Fruit fly (Drosophila melanogaster) whole organism, embryonic: ENCODE results near the gene CG17816.

Experiments
- Bteb2 ChIP-seq: fragments of 200-800 bp; sonication (Bioruptor generic); optimal IDR thresholded peaks from 2 replicates; lab custom pipeline; 2016; ENCODE audit warnings: missing biosample characterization, missing genetic modification characterization
- CG10431 ChIP-seq: fragments of 200-800 bp; sonication (Bioruptor generic); optimal IDR thresholded peaks from 3 replicates; lab custom pipeline; 2018; ENCODE audit warnings: missing biosample characterization, mild to moderate bottlenecking, missing genetic modification characterization
- CG10979 ChIP-seq: fragments of 200-800 bp; sonication (Bioruptor generic); optimal IDR thresholded peaks from 2 replicates; lab custom pipeline; 2018; ENCODE audit warnings: missing biosample characterization, mild to moderate bottlenecking, missing genetic modification characterization, moderate library complexity
- CG13123 ChIP-seq: fragments of 200-800 bp; sonication (Bioruptor generic); optimal IDR thresholded peaks from 2 replicates; lab custom pipeline; 2016; ENCODE audit warnings: missing biosample characterization, missing genetic modification characterization
- CG13775 ChIP-seq: fragments of 200-800 bp; sonication (Bioruptor generic); optimal IDR thresholded peaks from 3 replicates; lab custom pipeline; 2017; ENCODE audit warnings: missing biosample characterization, mild to moderate bottlenecking, missing genetic modification characterization
- CG15479 ChIP-seq: fragments of 200-800 bp; sonication (Bioruptor generic); optimal IDR thresholded peaks from 3 replicates; lab custom pipeline; 2019; ENCODE audit warnings: missing biosample characterization, mild to moderate bottlenecking, missing genetic modification characterization, moderate library complexity
- CG15514 ChIP-seq: fragments of 200-800 bp; sonication (Bioruptor generic); optimal IDR thresholded peaks from 3 replicates; lab custom pipeline; 2017; ENCODE audit warnings: missing biosample characterization, missing genetic modification characterization, mild to moderate bottlenecking, moderate library complexity, missing genetic modification reagents
- CG17186 ChIP-seq: fragments of 200-800 bp; sonication (Bioruptor generic); optimal IDR thresholded peaks from 3 replicates; lab custom pipeline; 2017; ENCODE audit warnings: missing biosample characterization, missing genetic modification reagents, missing genetic modification characterization
- CG2875 ChIP-seq: fragments of 200-800 bp; sonication (Bioruptor generic); optimal IDR thresholded peaks from 2 replicates; lab custom pipeline; 2017; ENCODE audit warnings: missing biosample characterization, mild to moderate bottlenecking, missing genetic modification characterization, missing genetic modification reagents
- CG2889 ChIP-seq: fragments of 200-800 bp; sonication (Bioruptor generic); IDR thresholded peaks from 3 replicates; pipeline ENCODE4 v1.3.6; 2022; ENCODE audit warnings: missing biosample characterization, missing genetic modification characterization
- CG4360 ChIP-seq: fragments of 200-800 bp; sonication (Bioruptor generic); IDR thresholded peaks from 2 replicates; pipeline ENCODE4 v1.3.6; 2022; ENCODE audit warnings: missing biosample characterization, missing genetic modification characterization
- CG4404 ChIP-seq: fragments of 200-800 bp; sonication (Bioruptor generic); IDR thresholded peaks from 2 replicates; pipeline ENCODE4 v1.3.6; 2022; ENCODE audit warnings: missing biosample characterization, missing genetic modification characterization
- CG6254 ChIP-seq: fragments of 200-800 bp; sonication (Bioruptor generic); optimal IDR thresholded peaks from 3 replicates; lab custom pipeline; 2017; ENCODE audit warnings: mild to moderate bottlenecking, missing biosample characterization, missing genetic modification reagents, missing genetic modification characterization
- CG8089 ChIP-seq: fragments of 200-800 bp; sonication (Bioruptor generic); optimal IDR thresholded peaks from 3 replicates; lab custom pipeline; 2016; ENCODE audit warnings: missing biosample characterization, missing genetic modification characterization
- CG9609 ChIP-seq: fragments of 200-800 bp; sonication (Bioruptor generic); optimal IDR thresholded peaks from 3 replicates; lab custom pipeline; 2016; ENCODE audit warnings: missing biosample characterization, missing genetic modification characterization
- Deaf1 ChIP-seq: fragments of 200-800 bp; optimal IDR thresholded peaks from 3 replicates; lab custom pipeline; 2019; ENCODE audit warnings: missing biosample characterization, mild to moderate bottlenecking, missing genetic modification characterization, moderate library complexity
- Dip2 ChIP-seq: fragments of 200-800 bp; sonication (Bioruptor generic); IDR thresholded peaks from 2 replicates; pipeline ENCODE4 v1.3.6; 2022; ENCODE audit warnings: missing biosample characterization, missing genetic modification characterization
- Dip3 ChIP-seq: fragments of 200-800 bp; sonication (Bioruptor generic); optimal IDR thresholded peaks from 3 replicates; lab custom pipeline; 2016; ENCODE audit warnings: missing biosample characterization, missing genetic modification characterization
- Dll ChIP-seq: fragments of 200-800 bp; sonication (Bioruptor generic); IDR thresholded peaks from 4 replicates; pipeline ENCODE4 v1.3.6; 2022; ENCODE audit warnings: missing biosample characterization, missing genetic modification characterization; ENCODE audit not compliant: partially characterized antibody
- HHEX ChIP-seq: fragments of 200-800 bp; sonication (Bioruptor generic); optimal IDR thresholded peaks from 3 replicates; lab custom pipeline; 2017; ENCODE audit warnings: missing biosample characterization, mild to moderate bottlenecking, missing genetic modification characterization, missing genetic modification reagents
- Hey ChIP-seq: fragments of 200-800 bp; sonication (Bioruptor generic); optimal IDR thresholded peaks from 3 replicates; lab custom pipeline; 2018; ENCODE audit warnings: missing biosample characterization, mild to moderate bottlenecking, missing genetic modification characterization
- Hmx ChIP-seq: fragments of 200-800 bp; sonication (Bioruptor generic); optimal IDR thresholded peaks from 2 replicates; lab custom pipeline; 2016; ENCODE audit warnings: missing biosample characterization, missing genetic modification characterization
- Hr51 ChIP-seq, 2 experiments: fragments of 200-800 bp; sonication (Bioruptor generic); optimal IDR thresholded peaks; 2 replicates in 1 of 2; 3 replicates in 1 of 2; lab custom pipeline; 2016 to 2018; ENCODE audit warnings: missing biosample characterization in 2 of 2, missing genetic modification characterization in 2 of 2, mild to moderate bottlenecking in 1 of 2, moderate library complexity in 1 of 2
- Lhr ChIP-seq: fragments of 200-800 bp; sonication (Bioruptor generic); optimal IDR thresholded peaks from 3 replicates; lab custom pipeline; 2017; ENCODE audit warnings: mild to moderate bottlenecking, missing biosample characterization, missing genetic modification reagents, missing genetic modification characterization
- PHDP ChIP-seq: fragments of 200-800 bp; sonication (Bioruptor generic); optimal IDR thresholded peaks from 3 replicates; lab custom pipeline; 2018; ENCODE audit warnings: missing biosample characterization, mild to moderate bottlenecking, missing genetic modification characterization, moderate library complexity
- Pdp1 ChIP-seq, 2 experiments: fragments of 200-800 bp; sonication (Bioruptor generic); optimal IDR thresholded peaks; 3 replicates each; lab custom pipeline; 2016; ENCODE audit warnings: missing biosample characterization in 2 of 2, missing genetic modification characterization in 2 of 2, mild to moderate bottlenecking in 1 of 2, moderate library complexity in 1 of 2
- Xrp1 ChIP-seq: fragments of 200-800 bp; sonication (Bioruptor generic); IDR thresholded peaks from 2 replicates; pipeline ENCODE4 v1.3.6; 2022; ENCODE audit warnings: missing biosample characterization, missing genetic modification characterization
- aop ChIP-seq: fragments of 200-800 bp; sonication (Bioruptor generic); IDR thresholded peaks from 2 replicates; pipeline ENCODE4 v1.3.6; 2022; ENCODE audit warnings: missing biosample characterization, missing genetic modification characterization
- az2 ChIP-seq: fragments of 200-800 bp; sonication (Bioruptor generic); optimal IDR thresholded peaks from 3 replicates; lab custom pipeline; 2016; ENCODE audit warnings: missing biosample characterization, missing genetic modification characterization
- crol ChIP-seq: fragments of 200-800 bp; sonication (Bioruptor generic); IDR thresholded peaks from 2 replicates; pipeline ENCODE4 v1.3.6; 2022; ENCODE audit warnings: missing biosample characterization, missing genetic modification characterization
- crp ChIP-seq, 2 experiments: fragments of 200-800 bp; sonication (Bioruptor generic); optimal IDR thresholded peaks; 2 replicates in 1 of 2; 3 replicates in 1 of 2; lab custom pipeline; 2017; ENCODE audit warnings: missing biosample characterization in 2 of 2, missing genetic modification characterization in 2 of 2, mild to moderate bottlenecking in 1 of 2, moderate library complexity in 1 of 2
- dysf ChIP-seq: fragments of 200-800 bp; sonication (Bioruptor generic); IDR thresholded peaks from 3 replicates; pipeline ENCODE4 v1.3.6; 2022; ENCODE audit warnings: missing biosample characterization, missing genetic modification characterization
- gcm2 ChIP-seq: fragments of 200-800 bp; sonication (Bioruptor generic); optimal IDR thresholded peaks from 2 replicates; lab custom pipeline; 2016; ENCODE audit warnings: missing biosample characterization, missing genetic modification characterization
- grn ChIP-seq: fragments of 200-800 bp; sonication (Bioruptor generic); optimal IDR thresholded peaks from 3 replicates; lab custom pipeline; 2017; ENCODE audit warnings: missing biosample characterization, missing genetic modification characterization
- lab ChIP-seq: fragments of 200-800 bp; sonication (Bioruptor generic); optimal IDR thresholded peaks from 3 replicates; lab custom pipeline; 2017; ENCODE audit warnings: missing biosample characterization, missing genetic modification characterization, mild to moderate bottlenecking, moderate library complexity, missing genetic modification reagents
- mirr ChIP-seq: fragments of 200-800 bp; sonication (Bioruptor generic); optimal IDR thresholded peaks from 3 replicates; lab custom pipeline; 2018; ENCODE audit warnings: missing biosample characterization, mild to moderate bottlenecking, missing genetic modification characterization
- nerfin-2 ChIP-seq: fragments of 200-800 bp; sonication (Bioruptor generic); IDR thresholded peaks from 2 replicates; pipeline ENCODE4 v1.3.6; 2022; ENCODE audit warnings: missing biosample characterization, missing genetic modification characterization; ENCODE audit not compliant: partially characterized antibody
- nom ChIP-seq: fragments of 200-800 bp; sonication (Bioruptor generic); optimal IDR thresholded peaks from 2 replicates; lab custom pipeline; 2017; ENCODE audit warnings: missing biosample characterization, missing genetic modification characterization, mild to moderate bottlenecking, moderate library complexity, missing genetic modification reagents
- p53 ChIP-seq: fragments of 200-800 bp; sonication (Bioruptor generic); optimal IDR thresholded peaks from 2 replicates; lab custom pipeline; 2016; ENCODE audit warnings: missing biosample characterization, missing genetic modification characterization
- pum ChIP-seq: fragments of 200-800 bp; sonication (Bioruptor generic); optimal IDR thresholded peaks from 2 replicates; lab custom pipeline; 2016; ENCODE audit warnings: missing biosample characterization, missing genetic modification characterization
- seq ChIP-seq: fragments of 200-800 bp; sonication (Bioruptor generic); IDR thresholded peaks from 2 replicates; pipeline ENCODE4 v1.3.6; 2022; ENCODE audit warnings: missing biosample characterization, missing genetic modification characterization
- sisA ChIP-seq: fragments of 200-800 bp; sonication (Bioruptor generic); IDR thresholded peaks from 2 replicates; pipeline ENCODE4 v1.3.6; 2022; ENCODE audit warnings: missing biosample characterization, missing genetic modification characterization
- slp2 ChIP-seq: fragments of 200-800 bp; sonication (Bioruptor generic); optimal IDR thresholded peaks from 2 replicates; lab custom pipeline; 2016; ENCODE audit warnings: missing biosample characterization, missing genetic modification characterization
- tna ChIP-seq: fragments of 200-800 bp; sonication (Bioruptor generic); IDR thresholded peaks from 2 replicates; pipeline ENCODE4 v1.3.6; 2022; ENCODE audit warnings: missing biosample characterization, missing genetic modification characterization; ENCODE audit not compliant: partially characterized antibody
- trem ChIP-seq: fragments of 200-800 bp; optimal IDR thresholded peaks from 3 replicates; lab custom pipeline; 2019; ENCODE audit warnings: missing biosample characterization, mild to moderate bottlenecking, missing genetic modification characterization, moderate library complexity
- ttk ChIP-seq: fragments of 200-800 bp; sonication (Bioruptor generic); IDR thresholded peaks from 2 replicates; pipeline ENCODE4 v2.1.2; 2022; ENCODE audit warnings: missing biosample characterization, missing genetic modification characterization
- unc-4 ChIP-seq: fragments of 200-800 bp; sonication (Bioruptor generic); IDR thresholded peaks from 2 replicates; pipeline ENCODE4 v1.3.6; 2022; ENCODE audit warnings: missing biosample characterization, missing genetic modification characterization; ENCODE audit not compliant: partially characterized antibody
- vvl ChIP-seq: fragments of 200-800 bp; sonication (Bioruptor generic); IDR thresholded peaks from 2 replicates; pipeline ENCODE4 v1.3.6; 2022; ENCODE audit warnings: missing biosample characterization, missing genetic modification characterization
- wek ChIP-seq: fragments of 200-800 bp; sonication (Bioruptor generic); optimal IDR thresholded peaks from 3 replicates; lab custom pipeline; 2018; ENCODE audit warnings: missing biosample characterization, mild to moderate bottlenecking, missing genetic modification characterization, moderate library complexity

Gene CG17816

dm6 chr3R:7884433-7884832 lies 2.1 kb downstream of the CG17816 start (continued):
- TF ChIP-seq nom (GFP tag; lab: Kevin White, UChicago) = no peak
- TF ChIP-seq CG15514 (GFP tag; lab: Kevin White, UChicago) = peak; percentile 56
- peak; percentile 23 for TF ChIP-seq Deaf1 (tag; lab: Kevin White, UChicago)
- TF ChIP-seq CG17186 (GFP tag; lab: Kevin White, UChicago) = no peak

- TF ChIP-seq ttk (GFP tag; lab: Robert Waterston, UW) = no peak
- TF ChIP-seq Xrp1 (GFP tag; lab: Robert Waterston, UW) = no peak
- no peak for TF ChIP-seq grn (GFP tag; lab: Kevin White, UChicago)
- TF ChIP-seq CG9609 (GFP tag; lab: Kevin White, UChicago) = no peak
- TF ChIP-seq pum = no peak
- no peak for TF ChIP-seq unc-4 (GFP tag; lab: Robert Waterston, UW)
- TF ChIP-seq HHEX = peak; percentile 45
- TF ChIP-seq trem (tag; lab: Kevin White, UChicago) = no peak
- TF ChIP-seq az2 (GFP tag; lab: Kevin White, UChicago) = peak; percentile 8
- no peak for TF ChIP-seq p53
- TF ChIP-seq Bteb2 = no peak
- no peak; the same call in 1 of the 2 replicates for TF ChIP-seq sisA (GFP tag; lab: Robert Waterston, UW)
- no peak for TF ChIP-seq gcm2 (GFP tag; lab: Kevin White, UChicago)
- TF ChIP-seq CG13775 (GFP tag; lab: Kevin White, UChicago) = peak; percentile 32
- TF ChIP-seq Dip3 (GFP tag; lab: Kevin White, UChicago) = peak; percentile 6
- 0 out of 2 replicates have a peak, but pooled peaks have one; percentile 20 for TF ChIP-seq seq (GFP tag; lab: Robert Waterston, UW)
- no peak for TF ChIP-seq CG4404 (GFP tag; lab: Robert Waterston, UW)
- peak; percentile 74 for TF ChIP-seq lab (GFP tag; lab: Kevin White, UChicago)
- no peak for TF ChIP-seq CG2889 (GFP tag; lab: Robert Waterston, UW)
- no peak for TF ChIP-seq CG6254 (GFP tag; lab: Kevin White, UChicago)
- TF ChIP-seq Hr51 (GFP tag; optimal IDR thresholded peaks at IDR 0.05; lab: Kevin White, UChicago) = peak in 1 of 2 experiments; percentile 53
- TF ChIP-seq CG10979 (tag; lab: Kevin White, UChicago) = no peak
- no peak for TF ChIP-seq tna (GFP tag; lab: Robert Waterston, UW)
- peak in 1 of 2 experiments; percentile 27 for TF ChIP-seq Pdp1 (GFP tag; optimal IDR thresholded peaks at IDR 0.05; lab: Kevin White, UChicago)
- peak; percentile 28 for TF ChIP-seq PHDP (tag; lab: Kevin White, UChicago)
- peak; percentile 64 for TF ChIP-seq dysf
- TF ChIP-seq aop (GFP tag; lab: Robert Waterston, UW) = no peak
- TF ChIP-seq crp (GFP tag; optimal IDR thresholded peaks at IDR 0.05; lab: Kevin White, UChicago) = no peak
- no peak for TF ChIP-seq CG4360 (GFP tag; lab: Robert Waterston, UW)
- no peak for TF ChIP-seq nerfin-2
- TF ChIP-seq vvl = peak; percentile 42; the same call in 1 of the 2 replicates
- no peak for TF ChIP-seq mirr
- TF ChIP-seq crol (GFP tag; lab: Robert Waterston, UW) = no peak
- no peak for TF ChIP-seq Hey
- no peak for TF ChIP-seq Dip2 (GFP tag; lab: Robert Waterston, UW)
- no peak for TF ChIP-seq Lhr (GFP tag; lab: Kevin White, UChicago)
- no peak for TF ChIP-seq CG8089 (GFP tag; lab: Kevin White, UChicago)
- TF ChIP-seq CG13123 (GFP tag; lab: Kevin White, UChicago) = no peak
- no peak for TF ChIP-seq slp2 (GFP tag; lab: Kevin White, UChicago)
- TF ChIP-seq Hmx = no peak
- TF ChIP-seq CG15479 (GFP tag; lab: Kevin White, UChicago) = no peak
- TF ChIP-seq Dll (GFP tag; lab: Robert Waterston, UW) = no peak
- no peak for TF ChIP-seq wek (GFP tag; lab: Kevin White, UChicago)
- TF ChIP-seq CG2875 = no peak
- TF ChIP-seq CG10431 (GFP tag; lab: Kevin White, UChicago) = no peak
These were observed 65.0 kb downstream of the CG17816 start for dm6 chr3R:7821559-7821958.
